Worm (Caenorhabditis elegans) whole organism, L4/young adult: ENCODE data around the gene cpb-1.

Source experiments
- W03F9.2 ChIP-seq: fragments of 150-350 bp; optimal IDR thresholded peaks from 2 replicates; lab custom pipeline; 2014; ENCODE audit warnings: missing biosample characterization, missing genetic modification characterization
- him-1 ChIP-seq: sonication (generic microtip); optimal IDR thresholded peaks from 2 replicates; lab custom pipeline; 2016; ENCODE audit warnings: missing genotype, missing genetic modification reagents, missing genetic modification characterization, missing compliant biosample characterization

- no peak for TF ChIP-seq W03F9.2 (tag; lab: Kevin White, UChicago)
- TF ChIP-seq him-1 (tag; lab: Kevin White, UChicago) = no peak
These were observed 24.6 kb downstream of the cpb-1 start for ce11 chrIII:9346722-9347121.
